Worm (Caenorhabditis elegans) whole organism, young adult: ENCODE data around the gene nhx-9.

Source experiments
- F22D6.2 ChIP-seq: sonication (generic microtip); optimal IDR thresholded peaks from 2 replicates; lab custom pipeline; 2016; ENCODE audit warnings: mild to moderate bottlenecking, missing genetic modification characterization, missing compliant biosample characterization
- F57C9.4 ChIP-seq: sonication (generic microtip); optimal IDR thresholded peaks from 2 replicates; lab custom pipeline; 2017; ENCODE audit warnings: mild to moderate bottlenecking, missing genetic modification characterization, missing compliant biosample characterization
- ceh-40 ChIP-seq: fragments of 200-800 bp; sonication (Bioruptor generic); IDR thresholded peaks from 2 replicates; pipeline ENCODE4 v1.3.6; 2022; ENCODE audit warnings: missing genetic modification characterization, missing compliant biosample characterization
- hlh-12 ChIP-seq: sonication (generic microtip); optimal IDR thresholded peaks from 2 replicates; lab custom pipeline; 2016; ENCODE audit warnings: missing genetic modification characterization, missing compliant biosample characterization
- nhr-179 ChIP-seq: sonication (generic microtip); optimal IDR thresholded peaks from 2 replicates; lab custom pipeline; 2016; ENCODE audit warnings: mild to moderate bottlenecking, missing genetic modification characterization, missing compliant biosample characterization
- rcor-1 ChIP-seq: fragments of 200-800 bp; sonication (Bioruptor generic); IDR thresholded peaks from 2 replicates; pipeline ENCODE4 v1.3.6; 2022; ENCODE audit warnings: missing genetic modification reagents, missing genetic modification characterization, missing compliant biosample characterization

- TF ChIP-seq F57C9.4 (tag; lab: Kevin White, UChicago), result no peak
- no peak for TF ChIP-seq ceh-40 (GFP tag; lab: Robert Waterston, UW)
- no peak for TF ChIP-seq nhr-179 (tag; lab: Kevin White, UChicago)
- no peak for TF ChIP-seq F22D6.2 (tag; lab: Kevin White, UChicago)
- TF ChIP-seq rcor-1 (GFP tag; lab: Robert Waterston, UW), result no peak
- no peak for TF ChIP-seq hlh-12 (tag; lab: Kevin White, UChicago)
Measured at ce11 chrIV:11924092-11924491, 6.6 kb upstream of the nhx-9 start.
